Fruit fly (Drosophila melanogaster): Measurements from ENCODE around the gene slp1.

DNA sequence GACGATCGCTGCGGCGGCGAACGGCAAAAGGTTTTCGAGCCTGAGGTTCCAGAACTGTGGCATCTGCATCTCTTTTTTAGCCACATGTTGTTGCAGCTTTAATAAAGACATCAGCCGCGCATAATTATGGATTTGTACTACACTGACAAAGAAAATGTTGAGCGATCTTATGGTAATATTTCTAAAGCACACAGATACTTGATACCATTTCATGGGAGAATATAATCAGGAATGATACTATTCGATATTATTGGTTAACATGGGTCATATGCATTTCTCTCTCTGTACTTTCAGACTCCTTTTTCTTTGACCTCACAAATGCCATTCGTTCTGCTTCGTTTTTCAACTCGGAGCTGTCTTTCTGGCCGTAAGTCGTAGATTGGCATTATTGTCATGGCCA lies 26.6 kb downstream of the slp1 start:
- TF ChIP-seq CTCF (optimal IDR thresholded peaks at IDR 0.05) (no peak), CG8478 (optimal IDR thresholded peaks at IDR 0.05) (no peak)
